Worm (Caenorhabditis elegans) whole organism, L2 larva: ENCODE measurements around the gene K06A1.2.

ENCODE experiments used
- elt-1 ChIP-seq: fragments of 150-350 bp; optimal IDR thresholded peaks from 2 replicates; lab custom pipeline; 2014; ENCODE audit warnings: missing biosample characterization, missing genetic modification characterization
- lin-39 ChIP-seq: fragments of 150-350 bp; optimal IDR thresholded peaks from 2 replicates; lab custom pipeline; 2014; ENCODE audit warnings: missing biosample characterization, missing genetic modification reagents, missing genetic modification characterization
- nhr-10 ChIP-seq: sonication (generic microtip); optimal IDR thresholded peaks from 2 replicates; lab custom pipeline; 2017; ENCODE audit warnings: missing biosample characterization, missing genetic modification characterization
- sem-4 ChIP-seq: fragments of 150-350 bp; optimal IDR thresholded peaks from 2 replicates; lab custom pipeline; 2014; ENCODE audit warnings: missing biosample characterization, missing genetic modification reagents, missing genetic modification characterization
- sma-9 ChIP-seq, 2 experiments: fragments of 150-350 bp in 1 of 2; sonication (generic microtip) in 1 of 2; optimal IDR thresholded peaks; 2 replicates each; lab custom pipeline; 2014 to 2016; ENCODE audit warnings: missing genetic modification characterization in 2 of 2, mild to moderate bottlenecking in 1 of 2, missing biosample characterization in 1 of 2, missing compliant biosample characterization in 1 of 2, missing genetic modification reagents in 1 of 2, moderate library complexity in 1 of 2

DNA sequence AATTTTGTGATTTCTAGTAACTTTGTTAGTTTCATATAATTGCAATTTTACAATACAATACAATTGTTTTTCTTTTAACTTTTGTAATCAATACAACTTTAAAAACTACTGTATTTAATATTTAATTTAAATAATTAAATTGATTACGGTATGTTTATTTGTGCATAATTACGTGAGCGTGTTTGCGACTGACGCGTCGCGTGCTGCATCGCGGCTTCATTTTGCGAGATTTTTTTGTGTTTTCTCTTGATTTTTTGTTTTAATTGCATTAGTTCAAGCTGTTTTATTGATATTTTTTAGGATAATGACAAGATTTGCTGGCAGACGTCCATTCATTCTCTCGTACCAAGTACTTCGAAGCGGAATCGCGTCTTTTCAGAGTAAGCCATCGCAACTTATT lies 32.8 kb downstream of the K06A1.2 start, which contains the start of gene T28D9.4:
- TF ChIP-seq sma-9 (GFP tag; optimal IDR thresholded peaks at IDR 0.05; lab: Kevin White, UChicago) = no peak
- no peak for TF ChIP-seq sma-9 (tag; optimal IDR thresholded peaks at IDR 0.05; lab: Kevin White, UChicago)
- no peak for TF ChIP-seq sem-4 (tag; lab: Kevin White, UChicago)
- TF ChIP-seq elt-1 = no peak
- no peak for TF ChIP-seq nhr-10
- TF ChIP-seq lin-39 (tag; lab: Kevin White, UChicago) = no peak
